Worm (Caenorhabditis elegans): ENCODE results near the gene Y34B4A.7.

The Y34B4A.7 gene

DNA sequence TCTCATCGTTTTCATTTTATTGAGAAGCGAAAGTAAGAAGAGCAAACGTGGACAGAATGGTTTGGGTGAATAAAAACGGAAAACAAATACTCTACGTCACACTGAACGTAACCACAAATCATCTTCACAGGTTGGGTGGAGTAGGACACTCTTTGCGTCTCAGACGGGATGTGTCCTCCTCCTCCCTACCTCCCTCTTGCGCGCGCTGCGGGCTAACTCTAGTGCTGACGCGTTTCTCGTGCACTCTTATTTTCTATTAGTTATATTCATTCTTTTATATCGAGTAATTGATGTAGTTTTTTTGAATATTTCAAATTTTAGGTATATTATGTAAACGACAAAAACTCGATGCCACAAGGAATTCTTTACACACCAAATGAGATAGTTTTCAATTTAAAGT is at the start of gene Y34B4A.7:
Gene Y34B4A.7 (plus strand): TSS at position 297 of the 400 bp plus-strand sequence.
- TF ChIP-seq Y55F3AM.14 (GFP tag; optimal IDR thresholded peaks at IDR 0.05), result peak; percentile 29
- TF ChIP-seq ztf-1 (GFP tag; conservative IDR thresholded peaks at IDR 0.05), result no peak
- TF ChIP-seq mab-5 (tag; optimal IDR thresholded peaks at IDR 0.05), result peak; percentile 73
- TF ChIP-seq aly-2 (tag; optimal IDR thresholded peaks at IDR 0.05), result no peak
- TF ChIP-seq ceh-16 (tag; optimal IDR thresholded peaks at IDR 0.05), result peak; percentile 78
- TF ChIP-seq unc-55 (GFP tag; optimal IDR thresholded peaks at IDR 0.05), result peak; percentile 76
- peak; percentile 7 for TF ChIP-seq snpc-4 (tag; optimal IDR thresholded peaks at IDR 0.05)
- peak; percentile 67 for TF ChIP-seq sem-4 (tag; optimal IDR thresholded peaks at IDR 0.05)
- peak; percentile 11 for TF ChIP-seq lin-11 (tag; optimal IDR thresholded peaks at IDR 0.05)
- peak; percentile 61 for TF ChIP-seq lin-13 (GFP tag; optimal IDR thresholded peaks at IDR 0.05)
- TF ChIP-seq egl-27 (tag; optimal IDR thresholded peaks at IDR 0.05), result peak; percentile 1
- TF ChIP-seq gmeb-1 (tag; optimal IDR thresholded peaks at IDR 0.05), result peak; percentile 52
- TF ChIP-seq lsy-2 (tag; optimal IDR thresholded peaks at IDR 0.05), result peak; percentile 48 to 75
- TF ChIP-seq nhr-129 (tag; optimal IDR thresholded peaks at IDR 0.05), result peak; percentile 40
- peak; percentile 17 for TF ChIP-seq nhr-6 (tag; optimal IDR thresholded peaks at IDR 0.05)
- no peak for TF ChIP-seq zag-1 (tag; optimal IDR thresholded peaks at IDR 0.05)
- peak; percentile 72 for TF ChIP-seq nhr-25 (tag; optimal IDR thresholded peaks at IDR 0.05)
- TF ChIP-seq R02D3.7 (tag; optimal IDR thresholded peaks at IDR 0.05), result no peak
- TF ChIP-seq blmp-1 (tag; optimal IDR thresholded peaks at IDR 0.05; ENCODE audit: insufficient read depth), result peak; percentile 61
- TF ChIP-seq nhr-237 (tag; optimal IDR thresholded peaks at IDR 0.05), result no peak
- peak; percentile 81 for TF ChIP-seq sma-9 (GFP tag; optimal IDR thresholded peaks at IDR 0.05)
- TF ChIP-seq sma-9 (tag; optimal IDR thresholded peaks at IDR 0.05), result no peak
- peak; percentile 67 for TF ChIP-seq fos-1 (tag; optimal IDR thresholded peaks at IDR 0.05)
- no peak for TF ChIP-seq nhr-77 (tag; optimal IDR thresholded peaks at IDR 0.05)
- TF ChIP-seq C34F6.9 (tag; optimal IDR thresholded peaks at IDR 0.05), result peak; percentile 74
- TF ChIP-seq F13H6.1 (tag; optimal IDR thresholded peaks at IDR 0.05), result peak; percentile 82
- TF ChIP-seq crh-2 (tag; optimal IDR thresholded peaks at IDR 0.05), result peak; percentile 75
- TF ChIP-seq sma-3 (GFP tag; optimal IDR thresholded peaks at IDR 0.05), result peak; percentile 67
- peak; percentile 12 for TF ChIP-seq nhr-21 (tag; optimal IDR thresholded peaks at IDR 0.05)
- no peak for TF ChIP-seq lin-39 (tag; optimal IDR thresholded peaks at IDR 0.05)

DNA sequence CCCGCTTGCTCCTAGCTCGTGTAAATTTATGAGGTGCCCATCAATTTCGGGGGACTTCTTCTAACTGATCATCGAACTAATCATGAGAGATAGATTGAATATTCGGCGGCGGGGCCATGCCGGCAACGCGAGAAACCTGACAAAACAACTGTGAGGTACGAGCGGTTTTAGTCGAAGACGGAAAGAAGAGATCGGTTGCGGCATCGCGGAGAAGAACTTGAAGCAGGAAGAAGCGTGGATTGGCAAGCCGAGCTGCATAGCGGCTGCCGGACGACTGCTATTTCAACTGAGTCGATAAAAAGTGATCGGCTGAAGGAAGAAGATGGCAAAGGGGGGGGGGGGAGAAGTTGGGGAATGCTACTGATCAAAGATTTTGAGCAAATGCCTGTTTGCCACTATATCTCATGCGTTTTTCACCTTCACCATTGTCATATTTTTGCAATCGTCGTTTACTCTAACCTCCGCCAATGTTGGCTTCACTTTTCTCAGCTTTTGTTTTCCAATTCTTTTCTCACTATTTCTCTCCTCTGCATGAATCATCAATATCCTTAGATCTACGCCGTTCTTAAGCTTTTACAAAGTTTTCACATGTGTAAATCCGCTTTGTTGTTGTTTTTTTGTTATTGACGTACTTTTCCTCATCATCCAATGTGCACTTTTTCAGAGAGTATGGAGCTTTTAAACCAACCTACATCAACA is 48.5 kb upstream of the Y34B4A.7 start, which contains the start of gene pqn-62:
Gene pqn-62 (plus strand): TSS at position 649 of the 699 bp plus-strand sequence.
- TF ChIP-seq sma-3 (GFP tag; optimal IDR thresholded peaks at IDR 0.05) (no peak), elt-1 (tag; optimal IDR thresholded peaks at IDR 0.05) (no peak), F13H6.1 (tag; optimal IDR thresholded peaks at IDR 0.05) (peak; percentile 41), ama-1 (optimal IDR thresholded peaks at IDR 0.05) (no peak), ZK546.5 (tag; optimal IDR thresholded peaks at IDR 0.05) (no peak), skn-1 (tag; optimal IDR thresholded peaks at IDR 0.05) (no peak), sma-9 (GFP tag; optimal IDR thresholded peaks at IDR 0.05) (peak; percentile 24), sma-9 (tag; optimal IDR thresholded peaks at IDR 0.05) (no peak), lin-11 (tag; optimal IDR thresholded peaks at IDR 0.05) (no peak)

DNA sequence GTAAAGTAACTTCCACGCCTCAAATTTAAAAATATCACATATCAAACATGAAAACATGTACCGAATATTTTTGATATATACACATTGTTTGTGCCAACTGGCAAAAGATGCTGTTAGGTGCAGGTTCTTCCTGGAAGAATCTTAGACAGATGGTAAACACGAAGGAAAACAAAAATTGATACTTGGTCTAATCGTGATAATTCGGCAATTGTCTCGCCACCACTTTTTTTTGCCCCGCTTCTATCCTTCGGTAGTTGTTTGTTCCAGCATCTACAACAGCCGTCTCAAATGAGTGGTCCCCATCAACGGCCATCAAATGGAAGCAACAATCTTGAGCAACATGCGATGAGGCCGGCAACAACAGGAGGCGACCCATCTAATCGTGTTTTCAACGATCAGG is 46.7 kb upstream of the Y34B4A.7 start:
- peak; percentile 37 for TF ChIP-seq F13H6.1 (tag; optimal IDR thresholded peaks at IDR 0.05)
- no peak for TF ChIP-seq mdl-1 (tag; optimal IDR thresholded peaks at IDR 0.05)

DNA sequence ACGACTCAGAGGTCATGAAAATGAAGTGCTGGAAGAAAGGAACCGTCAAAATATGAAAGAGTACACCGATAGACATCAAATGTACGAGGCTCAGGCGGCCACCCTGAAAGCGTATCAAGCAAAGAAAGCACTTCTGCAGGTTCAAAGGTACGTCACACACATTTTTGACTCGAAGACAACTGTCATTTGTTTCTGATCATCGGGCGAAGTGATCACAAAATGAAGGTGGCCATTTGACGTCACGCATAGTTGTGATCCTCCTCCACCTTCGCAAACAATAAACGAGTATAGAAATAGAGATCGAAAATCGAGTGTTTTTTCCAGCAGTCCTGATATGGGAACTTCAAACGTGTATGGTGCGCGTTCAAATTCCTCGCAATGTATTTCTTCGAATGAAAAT is 44.9 kb upstream of the Y34B4A.7 start:
- TF ChIP-seq nhr-25 (tag; optimal IDR thresholded peaks at IDR 0.05) (no peak), sma-9 (GFP tag; optimal IDR thresholded peaks at IDR 0.05) (peak; percentile 62), sma-9 (tag; optimal IDR thresholded peaks at IDR 0.05) (no peak), nhr-23 (tag; optimal IDR thresholded peaks at IDR 0.05) (no peak), blmp-1 (tag; optimal IDR thresholded peaks at IDR 0.05; ENCODE audit: insufficient read depth) (no peak), nhr-129 (tag; optimal IDR thresholded peaks at IDR 0.05) (peak; percentile 30)
